Worm (Caenorhabditis elegans) whole organism, late embryonic: ENCODE data around the gene F39F10.2.

Experiments used
- K02D7.2 ChIP-seq: sonication (generic microtip); optimal IDR thresholded peaks from 2 replicates; lab custom pipeline; 2017; ENCODE audit warnings: mild to moderate bottlenecking, missing genetic modification characterization, missing compliant biosample characterization
- Y22D7AL.16 ChIP-seq: sonication (generic microtip); optimal IDR thresholded peaks from 2 replicates; lab custom pipeline; 2016; ENCODE audit warnings: missing genetic modification characterization, missing compliant biosample characterization
- ama-1 ChIP-seq: fragments of 150-350 bp; optimal IDR thresholded peaks from 2 replicates; lab custom pipeline; 2014
- ceh-24 ChIP-seq: sonication (generic microtip); optimal IDR thresholded peaks from 2 replicates; lab custom pipeline; 2016; ENCODE audit warnings: mild to moderate bottlenecking, missing genetic modification characterization, missing compliant biosample characterization
- ceh-6 ChIP-seq: fragments of 200-800 bp; sonication (Bioruptor generic); optimal IDR thresholded peaks from 2 replicates; lab custom pipeline; 2018; ENCODE audit warnings: mild to moderate bottlenecking, missing genetic modification characterization, missing compliant biosample characterization
- fkh-10 ChIP-seq: fragments of 150-350 bp; optimal IDR thresholded peaks from 2 replicates; lab custom pipeline; 2014; ENCODE audit warnings: missing biosample characterization, missing genetic modification reagents, missing genetic modification characterization
- hlh-8 ChIP-seq: sonication (generic microtip); optimal IDR thresholded peaks from 2 replicates; lab custom pipeline; 2016; ENCODE audit warnings: missing genotype, missing genetic modification characterization, missing compliant biosample characterization
- lim-6 ChIP-seq: sonication (generic microtip); optimal IDR thresholded peaks from 2 replicates; lab custom pipeline; 2016; ENCODE audit warnings: missing genetic modification characterization, missing compliant biosample characterization
- zip-5 ChIP-seq: sonication (generic microtip); optimal IDR thresholded peaks from 2 replicates; lab custom pipeline; 2016; ENCODE audit warnings: missing genetic modification characterization, missing compliant biosample characterization
- ztf-16 ChIP-seq: sonication (generic microtip); optimal IDR thresholded peaks from 2 replicates; lab custom pipeline; 2017; ENCODE audit warnings: missing genetic modification characterization, missing compliant biosample characterization

ce11 chrX:16923636-16924035, 29.0 kb downstream of the F39F10.2 start, which contains the start of gene C30E1.4:
- TF ChIP-seq ceh-24 (tag; lab: Kevin White, UChicago) = no peak
- TF ChIP-seq ama-1 = no peak
- no peak for TF ChIP-seq fkh-10
- TF ChIP-seq hlh-8 (tag; lab: Kevin White, UChicago) = no peak
- TF ChIP-seq zip-5 (tag; lab: Kevin White, UChicago) = no peak
- TF ChIP-seq K02D7.2 (tag; lab: Kevin White, UChicago) = no peak
- TF ChIP-seq ceh-6 = no peak
- TF ChIP-seq ztf-16 (tag; lab: Kevin White, UChicago) = no peak
- TF ChIP-seq Y22D7AL.16 = no peak
- no peak for TF ChIP-seq lim-6
